Worm (Caenorhabditis elegans) whole organism, early embryonic: ENCODE results near the gene pap-3.

Experiments used
- F13C5.2 ChIP-seq: sonication (generic microtip); optimal IDR thresholded peaks from 2 replicates; lab custom pipeline; 2017; ENCODE audit warnings: mild to moderate bottlenecking, missing genetic modification characterization, inconsistent platforms, missing compliant biosample characterization
- ama-1 ChIP-seq: fragments of 150-350 bp; optimal IDR thresholded peaks from 2 replicates; lab custom pipeline; 2014
- ceh-13 ChIP-seq: fragments of 200-800 bp; sonication (Bioruptor generic); optimal IDR thresholded peaks from 2 replicates; lab custom pipeline; 2018; ENCODE audit warnings: mild to moderate bottlenecking, missing genetic modification characterization, missing compliant biosample characterization
- ets-7 ChIP-seq: sonication (generic microtip); optimal IDR thresholded peaks from 2 replicates; lab custom pipeline; 2016; ENCODE audit warnings: missing genotype, missing genetic modification characterization, missing compliant biosample characterization
- flt-1 ChIP-seq: fragments of 200-800 bp; sonication (Bioruptor generic); IDR thresholded peaks from 2 replicates; pipeline ENCODE4 v1.3.6; 2022; ENCODE audit warnings: missing genetic modification characterization, missing compliant biosample characterization
- hmbx-1 ChIP-seq: sonication (generic microtip); optimal IDR thresholded peaks from 2 replicates; lab custom pipeline; 2016; ENCODE audit warnings: mild to moderate bottlenecking, missing genetic modification characterization, missing compliant biosample characterization
- hmg-4 ChIP-seq: fragments of 200-800 bp; sonication (Bioruptor generic); optimal IDR thresholded peaks from 2 replicates; lab custom pipeline; 2018; ENCODE audit warnings: mild to moderate bottlenecking, missing genetic modification characterization, missing compliant biosample characterization
- sea-1 ChIP-seq: fragments of 200-800 bp; sonication (Bioruptor generic); conservative IDR thresholded peaks from 2 replicates; pipeline ENCODE4 v1.3.6; 2022; ENCODE audit warnings: missing genetic modification characterization, missing compliant biosample characterization
- tbx-11 ChIP-seq: fragments of 200-800 bp; sonication (Bioruptor generic); IDR thresholded peaks from 2 replicates; pipeline ENCODE4 v1.3.6; 2022; ENCODE audit warnings: missing genetic modification characterization, missing compliant biosample characterization
- tbx-37 ChIP-seq: fragments of 200-800 bp; sonication (Bioruptor generic); conservative IDR thresholded peaks from 2 replicates; pipeline ENCODE4 v1.3.6; 2022; ENCODE audit warnings: missing genetic modification reagents, missing genetic modification characterization, missing compliant biosample characterization

ce11 chrII:11842317-11842716 is 25.9 kb upstream of the pap-3 start, which contains the start of gene T27D12.1:
- TF ChIP-seq ama-1, result no peak
- no peak for TF ChIP-seq hmg-4 (GFP tag; lab: Kevin White, UChicago)
- no peak for TF ChIP-seq tbx-11
- TF ChIP-seq ets-7 (tag; lab: Kevin White, UChicago), result no peak
- TF ChIP-seq flt-1 (GFP tag; lab: Robert Waterston, UW), result no peak
- TF ChIP-seq F13C5.2, result no peak
- TF ChIP-seq sea-1 (GFP tag; lab: Robert Waterston, UW), result no peak
- no peak for TF ChIP-seq hmbx-1
- TF ChIP-seq tbx-37 (GFP tag; lab: Robert Waterston, UW), result no peak
- no peak for TF ChIP-seq ceh-13 (GFP tag; lab: Kevin White, UChicago)
